Fruit fly (Drosophila melanogaster) whole organism, embryonic: Measurements from ENCODE around the gene hmw.

ENCODE experiments used
- Abd-B ChIP-seq: fragments of 200-800 bp; sonication (Bioruptor generic); optimal IDR thresholded peaks from 2 replicates; lab custom pipeline; 2018; ENCODE audit warnings: missing biosample characterization, mild to moderate bottlenecking, missing genetic modification characterization, moderate library complexity
- Awh ChIP-seq: fragments of 200-800 bp; sonication (Bioruptor generic); IDR thresholded peaks from 2 replicates; pipeline ENCODE4, ENCODE4 v1.3.6; 2022; ENCODE audit warnings: missing biosample characterization, missing genetic modification characterization
- CG10147 ChIP-seq: fragments of 200-800 bp; sonication (Bioruptor generic); optimal IDR thresholded peaks from 2 replicates; lab custom pipeline; 2019; ENCODE audit warnings: missing biosample characterization, mild to moderate bottlenecking, missing genetic modification characterization, moderate library complexity
- CG10366 ChIP-seq: fragments of 200-800 bp; sonication (Bioruptor generic); IDR thresholded peaks from 2 replicates; pipeline ENCODE4 v1.3.6; 2022; ENCODE audit warnings: missing biosample characterization, missing genetic modification characterization
- CG10654 ChIP-seq: fragments of 200-800 bp; sonication (Bioruptor generic); optimal IDR thresholded peaks from 2 replicates; lab custom pipeline; 2016; ENCODE audit warnings: missing biosample characterization, missing genetic modification characterization
- CG11398 ChIP-seq: fragments of 200-800 bp; sonication (Bioruptor generic); optimal IDR thresholded peaks from 2 replicates; lab custom pipeline; 2016; ENCODE audit warnings: missing biosample characterization, missing genetic modification characterization
- CG11456 ChIP-seq: fragments of 200-800 bp; sonication (Bioruptor generic); IDR thresholded peaks from 3 replicates; pipeline ENCODE4 v1.3.6; 2022; ENCODE audit warnings: missing biosample characterization, missing genetic modification characterization
- CG13424 ChIP-seq: fragments of 200-800 bp; sonication (Bioruptor generic); optimal IDR thresholded peaks from 2 replicates; lab custom pipeline; 2019; ENCODE audit warnings: missing biosample characterization, mild to moderate bottlenecking, missing genetic modification characterization, moderate library complexity
- CG14667 ChIP-seq: fragments of 200-800 bp; sonication (Bioruptor generic); IDR thresholded peaks from 2 replicates; pipeline ENCODE4 v1.3.6; 2022; ENCODE audit warnings: missing biosample characterization, missing genetic modification characterization
- CG14710 ChIP-seq: fragments of 200-800 bp; sonication (Bioruptor generic); optimal IDR thresholded peaks from 3 replicates; lab custom pipeline; 2019; ENCODE audit warnings: missing biosample characterization, mild to moderate bottlenecking, missing genetic modification characterization, moderate library complexity
- CG15514 ChIP-seq: fragments of 200-800 bp; sonication (Bioruptor generic); optimal IDR thresholded peaks from 3 replicates; lab custom pipeline; 2017; ENCODE audit warnings: missing biosample characterization, missing genetic modification characterization, mild to moderate bottlenecking, moderate library complexity, missing genetic modification reagents
- CG1602 ChIP-seq: fragments of 200-800 bp; sonication (Bioruptor generic); optimal IDR thresholded peaks from 3 replicates; lab custom pipeline; 2016; ENCODE audit warnings: missing biosample characterization, missing genetic modification characterization
- CG1647 ChIP-seq: fragments of 200-800 bp; sonication (Bioruptor generic); optimal IDR thresholded peaks from 3 replicates; lab custom pipeline; 2016; ENCODE audit warnings: missing biosample characterization, missing genetic modification characterization
- CG2120 ChIP-seq: fragments of 200-800 bp; sonication (Bioruptor generic); optimal IDR thresholded peaks from 3 replicates; lab custom pipeline; 2016; ENCODE audit warnings: missing biosample characterization, missing genetic modification characterization
- CG32772 ChIP-seq: fragments of 200-800 bp; sonication (Bioruptor generic); IDR thresholded peaks from 2 replicates; pipeline ENCODE4 v1.3.6; 2022; ENCODE audit warnings: missing biosample characterization, missing genetic modification characterization
- CG4424 ChIP-seq: fragments of 200-800 bp; sonication (Bioruptor generic); optimal IDR thresholded peaks from 3 replicates; lab custom pipeline; 2016; ENCODE audit warnings: missing biosample characterization, missing genetic modification characterization
- CG4854 ChIP-seq: fragments of 200-800 bp; sonication (Bioruptor generic); optimal IDR thresholded peaks from 2 replicates; lab custom pipeline; 2016; ENCODE audit warnings: missing biosample characterization, missing genetic modification characterization, inconsistent platforms
- CG6689 ChIP-seq: fragments of 200-800 bp; sonication (Bioruptor generic); IDR thresholded peaks from 2 replicates; pipeline ENCODE4 v1.3.6; 2022; ENCODE audit warnings: missing biosample characterization, missing genetic modification characterization
- CG6813 ChIP-seq: fragments of 200-800 bp; sonication (Bioruptor generic); optimal IDR thresholded peaks from 2 replicates; lab custom pipeline; 2017; ENCODE audit warnings: missing biosample characterization, missing genetic modification characterization, mild to moderate bottlenecking, moderate library complexity, missing genetic modification reagents
- CG7357 ChIP-seq: fragments of 200-800 bp; sonication (Bioruptor generic); IDR thresholded peaks from 3 replicates; pipeline ENCODE4 v1.3.6; 2022; ENCODE audit warnings: missing biosample characterization, missing genetic modification characterization
- CG7372 ChIP-seq: fragments of 200-800 bp; sonication (Bioruptor generic); IDR thresholded peaks from 2 replicates; pipeline ENCODE4 v1.3.6; 2022; ENCODE audit warnings: missing biosample characterization, missing genetic modification characterization
- CG8281 ChIP-seq: fragments of 200-800 bp; sonication (Bioruptor generic); optimal IDR thresholded peaks from 2 replicates; lab custom pipeline; 2018; ENCODE audit warnings: missing biosample characterization, mild to moderate bottlenecking, missing genetic modification characterization, moderate library complexity
- CG9727 ChIP-seq: fragments of 200-800 bp; sonication (Bioruptor generic); optimal IDR thresholded peaks from 3 replicates; lab custom pipeline; 2017; ENCODE audit warnings: missing biosample characterization, mild to moderate bottlenecking, missing genetic modification characterization
- CHES-1-like ChIP-seq: fragments of 200-800 bp; sonication (Bioruptor generic); optimal IDR thresholded peaks from 2 replicates; lab custom pipeline; 2016; ENCODE audit warnings: missing biosample characterization, missing genetic modification characterization
- Dp ChIP-seq: fragments of 200-800 bp; sonication (Bioruptor generic); optimal IDR thresholded peaks from 2 replicates; lab custom pipeline; 2018; ENCODE audit warnings: missing biosample characterization, mild to moderate bottlenecking, missing genetic modification characterization, moderate library complexity
- E2f2 ChIP-seq: fragments of 200-800 bp; sonication (Bioruptor generic); IDR thresholded peaks from 2 replicates; pipeline ENCODE4 v1.3.6; 2022; ENCODE audit warnings: missing biosample characterization, missing genetic modification characterization
- Ets97D ChIP-seq: fragments of 200-800 bp; sonication (Bioruptor generic); optimal IDR thresholded peaks from 3 replicates; lab custom pipeline; 2016; ENCODE audit warnings: missing biosample characterization, missing genetic modification characterization
- Lim3 ChIP-seq: fragments of 200-800 bp; sonication (Bioruptor generic); IDR thresholded peaks from 2 replicates; pipeline ENCODE4 v1.3.6; 2022; ENCODE audit warnings: missing biosample characterization, missing genetic modification characterization
- Sox100B ChIP-seq: fragments of 200-800 bp; sonication (Bioruptor generic); optimal IDR thresholded peaks from 3 replicates; lab custom pipeline; 2018; ENCODE audit warnings: missing biosample characterization, mild to moderate bottlenecking, missing genetic modification characterization
- TFAM ChIP-seq: fragments of 200-800 bp; sonication (Bioruptor generic); optimal IDR thresholded peaks from 2 replicates; lab custom pipeline; 2017; ENCODE audit warnings: missing biosample characterization, missing genetic modification characterization, inconsistent platforms
- Trl ChIP-seq, 3 experiments: fragments of >200 bp in 2 of 3; fragments of 200-800 bp in 1 of 3; sonication (Bioruptor generic) in 1 of 3; optimal IDR thresholded peaks; 2 replicates in 1 of 3; 3 replicates in 2 of 3; lab custom pipeline; 2016 to 2017; ENCODE audit warnings: missing biosample characterization in 1 of 3, missing genetic modification characterization in 1 of 3
- Xbp1 ChIP-seq: fragments of 200-800 bp; sonication (Bioruptor generic); optimal IDR thresholded peaks from 3 replicates; lab custom pipeline; 2016; ENCODE audit warnings: missing biosample characterization, mild to moderate bottlenecking, missing genetic modification characterization
- btn ChIP-seq: fragments of 200-800 bp; sonication (Bioruptor generic); optimal IDR thresholded peaks from 2 replicates; lab custom pipeline; 2016; ENCODE audit warnings: missing biosample characterization, missing genetic modification characterization
- cato ChIP-seq: fragments of 200-800 bp; sonication (Bioruptor generic); optimal IDR thresholded peaks from 2 replicates; lab custom pipeline; 2016; ENCODE audit warnings: missing biosample characterization, missing genetic modification characterization, borderline replicate concordance
- en ChIP-seq: fragments of 200-800 bp; sonication (Bioruptor generic); optimal IDR thresholded peaks from 2 replicates; lab custom pipeline; 2016; ENCODE audit warnings: missing biosample characterization, missing genetic modification characterization
- fd102C ChIP-seq: fragments of 200-800 bp; sonication (Bioruptor generic); optimal IDR thresholded peaks from 2 replicates; lab custom pipeline; 2018; ENCODE audit warnings: missing biosample characterization, mild to moderate bottlenecking, missing genetic modification characterization, moderate library complexity
- fd64A ChIP-seq: fragments of 200-800 bp; sonication (Bioruptor generic); optimal IDR thresholded peaks from 3 replicates; lab custom pipeline; 2018; ENCODE audit warnings: missing biosample characterization, mild to moderate bottlenecking, missing genetic modification characterization
- gcm2 ChIP-seq: fragments of 200-800 bp; sonication (Bioruptor generic); optimal IDR thresholded peaks from 2 replicates; lab custom pipeline; 2016; ENCODE audit warnings: missing biosample characterization, missing genetic modification characterization
- ind ChIP-seq: fragments of 200-800 bp; sonication (Bioruptor generic); optimal IDR thresholded peaks from 3 replicates; lab custom pipeline; 2016; ENCODE audit warnings: missing biosample characterization, missing genetic modification characterization
- jumu ChIP-seq: fragments of 200-800 bp; sonication (Bioruptor generic); optimal IDR thresholded peaks from 3 replicates; lab custom pipeline; 2016; ENCODE audit warnings: missing biosample characterization, missing genetic modification characterization
- lmd ChIP-seq: fragments of 200-800 bp; sonication (Bioruptor generic); IDR thresholded peaks from 2 replicates; pipeline ENCODE4 v1.3.6; 2022; ENCODE audit warnings: missing biosample characterization, missing genetic modification characterization
- prd ChIP-seq, 3 experiments: fragments of >200 bp in 2 of 3; fragments of 200-800 bp in 1 of 3; sonication (Bioruptor generic) in 1 of 3; optimal IDR thresholded peaks in 2 of 3; IDR thresholded peaks in 1 of 3; 2 replicates in 2 of 3; 3 replicates in 1 of 3; pipeline versions ENCODE4 v1.3.6 to Lab custom; 2017 to 2022; ENCODE audit warnings: missing biosample characterization in 1 of 3, missing genetic modification characterization in 1 of 3
- sd ChIP-seq: fragments of 200-800 bp; sonication (Bioruptor generic); optimal IDR thresholded peaks from 3 replicates; lab custom pipeline; 2018; ENCODE audit warnings: missing biosample characterization, mild to moderate bottlenecking, missing genetic modification characterization, moderate library complexity
- so ChIP-seq: fragments of 200-800 bp; sonication (Bioruptor generic); IDR thresholded peaks from 3 replicates; pipeline ENCODE4 v1.3.6; 2022; ENCODE audit warnings: missing biosample characterization, missing genetic modification characterization
- tap ChIP-seq: fragments of 200-800 bp; optimal IDR thresholded peaks from 3 replicates; lab custom pipeline; 2019; ENCODE audit warnings: missing biosample characterization, mild to moderate bottlenecking, missing genetic modification characterization, moderate library complexity
- tio ChIP-seq: fragments of 200-800 bp; sonication (Bioruptor generic); optimal IDR thresholded peaks from 2 replicates; lab custom pipeline; 2017; ENCODE audit warnings: missing biosample characterization, missing genetic modification characterization, inconsistent platforms
- trh ChIP-seq: fragments of 200-800 bp; sonication (Bioruptor generic); optimal IDR thresholded peaks from 2 replicates; lab custom pipeline; 2016; ENCODE audit warnings: missing biosample characterization, missing genetic modification characterization
- zen2 ChIP-seq: fragments of 200-800 bp; sonication (Bioruptor generic); IDR thresholded peaks from 3 replicates; pipeline ENCODE4 v1.3.6; 2022; ENCODE audit warnings: missing biosample characterization, missing genetic modification characterization; ENCODE audit not compliant: partially characterized antibody
- zfh2 ChIP-seq: fragments of 200-800 bp; sonication (Bioruptor generic); optimal IDR thresholded peaks from 2 replicates; lab custom pipeline; 2016; ENCODE audit warnings: missing biosample characterization, missing genetic modification characterization

hmw gene

DNA sequence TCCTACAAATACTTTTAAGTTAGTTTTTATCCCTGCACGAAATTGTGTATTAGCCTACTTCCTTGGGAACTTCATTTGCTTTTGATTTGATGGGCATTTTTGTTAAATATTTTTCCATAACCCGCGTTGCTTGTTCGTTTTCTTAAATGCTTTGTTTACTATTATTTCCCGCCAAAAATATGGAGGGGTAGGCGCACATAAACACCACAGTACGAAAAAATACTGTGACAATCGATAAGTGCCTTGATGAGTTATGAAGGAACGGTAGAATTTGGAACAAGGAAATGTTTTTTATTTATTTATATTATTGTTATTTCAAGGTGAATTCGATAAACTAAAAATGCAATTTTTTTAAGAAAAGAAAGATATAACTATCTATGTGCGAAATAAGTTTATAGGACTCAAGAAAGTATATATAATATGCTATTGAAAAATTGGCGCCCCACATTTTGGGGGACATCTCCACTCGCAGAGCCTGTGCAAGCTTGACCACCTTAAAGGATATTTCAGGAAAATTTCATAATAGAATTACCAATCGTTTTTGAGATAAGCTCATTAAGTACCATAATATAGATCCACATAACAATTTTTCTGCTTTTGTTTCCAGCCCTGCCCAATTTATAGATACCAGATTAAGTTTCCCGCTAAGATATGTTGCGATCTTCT is 4.3 kb downstream of the hmw start, which contains the start of the genes WRNexo and Nup43 (continued):
- TF ChIP-seq tio (GFP tag; lab: Kevin White, UChicago) (peak; percentile 46), CG7357 (GFP tag; lab: Robert Waterston, UW) (0 out of 3 replicates have a peak, but pooled peaks have one; percentile 23), fd102C (GFP tag; lab: Kevin White, UChicago) (no peak), E2f2 (peak; percentile 57; the same call in 1 of the 2 replicates), btn (no peak), fd64A (GFP tag; lab: Kevin White, UChicago) (no peak), CG6689 (GFP tag; lab: Robert Waterston, UW) (peak; percentile 30; the same call in 1 of the 2 replicates), CG32772 (peak; percentile 34; the same call in 1 of the 2 replicates), Lim3 (GFP tag; lab: Robert Waterston, UW) (no peak), Awh (GFP tag; lab: Robert Waterston, UW) (no peak), cato (peak; percentile 33), TFAM (GFP tag; lab: Kevin White, UChicago) (no peak), CG10147 (GFP tag; lab: Kevin White, UChicago) (no peak), Dp (peak; percentile 68), CG11456 (GFP tag; lab: Robert Waterston, UW) (peak; percentile 17; the same call in 1 of the 3 replicates), CG14710 (tag; lab: Kevin White, UChicago) (peak; percentile 51), tap (tag; lab: Kevin White, UChicago) (no peak), Abd-B (GFP tag; lab: Kevin White, UChicago) (peak; percentile 47), CG13424 (peak; percentile 25), sd (tag; lab: Kevin White, UChicago) (no peak), CG15514 (peak; percentile 18), en (GFP tag; lab: Kevin White, UChicago) (no peak), CG10366 (GFP tag; lab: Robert Waterston, UW) (peak; percentile 32; the same call in 1 of the 2 replicates), ind (GFP tag; lab: Kevin White, UChicago) (peak; percentile 49), CG11398 (GFP tag; lab: Kevin White, UChicago) (no peak), zfh2 (GFP tag; lab: Kevin White, UChicago) (peak; percentile 52), CG6813 (GFP tag; lab: Kevin White, UChicago) (no peak), trh (no peak), so (GFP tag; lab: Robert Waterston, UW) (no peak), Xbp1 (GFP tag; lab: Kevin White, UChicago) (peak; percentile 40), zen2 (GFP tag; lab: Robert Waterston, UW) (no peak), CG9727 (GFP tag; lab: Kevin White, UChicago) (peak; percentile 19), CHES-1-like (GFP tag; lab: Kevin White, UChicago) (peak; percentile 41), CG10654 (GFP tag; lab: Kevin White, UChicago) (peak; percentile 25), Sox100B (no peak), CG1647 (GFP tag; lab: Kevin White, UChicago) (peak; percentile 11), lmd (GFP tag; lab: Robert Waterston, UW) (peak; percentile 30; the same call in 1 of the 2 replicates), CG4854 (no peak), CG4424 (GFP tag; lab: Kevin White, UChicago) (peak; percentile 49), CG8281 (tag; lab: Kevin White, UChicago) (no peak), Trl (optimal IDR thresholded peaks at IDR 0.05; lab: Kevin White, UChicago) (no peak), Trl (GFP tag; optimal IDR thresholded peaks at IDR 0.05; lab: Kevin White, UChicago) (no peak), gcm2 (GFP tag; lab: Kevin White, UChicago) (no peak), CG7372 (GFP tag; lab: Robert Waterston, UW) (0 out of 2 replicates have a peak, but pooled peaks have one; percentile 32), CG2120 (GFP tag; lab: Kevin White, UChicago) (peak; percentile 55), CG14667 (GFP tag; lab: Robert Waterston, UW) (no peak), CG1602 (GFP tag; lab: Kevin White, UChicago) (peak; percentile 36), prd (optimal IDR thresholded peaks at IDR 0.05; lab: Kevin White, UChicago) (no peak), prd (GFP tag; IDR thresholded peaks at IDR 0.05; lab: Robert Waterston, UW) (peak; percentile 52; the same call in 2 of the 3 replicates), jumu (GFP tag; lab: Kevin White, UChicago) (peak; percentile 31), Ets97D (GFP tag; lab: Kevin White, UChicago) (no peak)
